Worm (Caenorhabditis elegans): Measurements from ENCODE around the gene gpa-8.

Gene gpa-8

ce11 chrV:12649636-12650035 is 9.4 kb upstream of the gpa-8 start, which contains the start of gene lin-25:
Gene lin-25 (plus strand): TSS chrV:12649925.
- TF ChIP-seq mls-2 (tag; optimal IDR thresholded peaks at IDR 0.05) (no peak), hlh-1 (tag; optimal IDR thresholded peaks at IDR 0.05) (peak; percentile 11), mab-5 (tag; optimal IDR thresholded peaks at IDR 0.05) (no peak), elt-1 (tag; optimal IDR thresholded peaks at IDR 0.05; ENCODE audit: borderline replicate concordance, insufficient read depth) (no peak), mep-1 (tag; optimal IDR thresholded peaks at IDR 0.05) (peak; percentile 43), ztf-11 (tag; optimal IDR thresholded peaks at IDR 0.05) (no peak), zip-8 (tag; optimal IDR thresholded peaks at IDR 0.05) (no peak), lin-32 (GFP tag; optimal IDR thresholded peaks at IDR 0.05) (no peak), blmp-1 (tag; optimal IDR thresholded peaks at IDR 0.05) (no peak), lin-13 (tag; optimal IDR thresholded peaks at IDR 0.05) (no peak), unc-120 (tag; optimal IDR thresholded peaks at IDR 0.05; ENCODE audit: poor library complexity, severe bottlenecking) (no peak), lsy-2 (tag; optimal IDR thresholded peaks at IDR 0.05) (peak; percentile 1), unc-62 (GFP tag; optimal IDR thresholded peaks at IDR 0.05) (no peak), ces-1 (GFP tag; optimal IDR thresholded peaks at IDR 0.05) (peak; percentile 64), elt-3 (tag; optimal IDR thresholded peaks at IDR 0.05) (no peak), ceh-43 (GFP tag; optimal IDR thresholded peaks at IDR 0.05) (no peak), cnd-1 (tag; optimal IDR thresholded peaks at IDR 0.05) (no peak), unc-39 (tag; optimal IDR thresholded peaks at IDR 0.05) (no peak), drap-1 (GFP tag; optimal IDR thresholded peaks at IDR 0.05) (no peak), sem-2 (GFP tag; optimal IDR thresholded peaks at IDR 0.05) (no peak), ceh-39 (tag; optimal IDR thresholded peaks at IDR 0.05) (no peak), snpc-4 (tag; optimal IDR thresholded peaks at IDR 0.05) (no peak), nhr-2 (tag; optimal IDR thresholded peaks at IDR 0.05) (no peak), pha-4 (tag; optimal IDR thresholded peaks at IDR 0.05) (peak; percentile 44)

- TF ChIP-seq elt-3 (tag; optimal IDR thresholded peaks at IDR 0.05) (no peak), bed-3 (GFP tag; optimal IDR thresholded peaks at IDR 0.05) (no peak), ztf-11 (tag; optimal IDR thresholded peaks at IDR 0.05) (no peak), cnd-1 (tag; optimal IDR thresholded peaks at IDR 0.05) (no peak), lin-32 (GFP tag; optimal IDR thresholded peaks at IDR 0.05) (no peak), zip-8 (tag; optimal IDR thresholded peaks at IDR 0.05) (no peak), ceh-43 (GFP tag; optimal IDR thresholded peaks at IDR 0.05) (no peak), ceh-39 (tag; optimal IDR thresholded peaks at IDR 0.05) (no peak), nhr-28 (tag; optimal IDR thresholded peaks at IDR 0.05) (no peak), ham-2 (GFP tag; optimal IDR thresholded peaks at IDR 0.05) (no peak), nhr-12 (tag; optimal IDR thresholded peaks at IDR 0.05) (no peak), unc-62 (GFP tag; optimal IDR thresholded peaks at IDR 0.05) (no peak), ces-1 (GFP tag; optimal IDR thresholded peaks at IDR 0.05) (no peak)
Measured at ce11 chrV:12649213-12649612, 8.9 kb upstream of the gpa-8 start, which contains the start of gene gpa-9. Gene gpa-9 (minus strand): TSS chrV:12649313.

DNA sequence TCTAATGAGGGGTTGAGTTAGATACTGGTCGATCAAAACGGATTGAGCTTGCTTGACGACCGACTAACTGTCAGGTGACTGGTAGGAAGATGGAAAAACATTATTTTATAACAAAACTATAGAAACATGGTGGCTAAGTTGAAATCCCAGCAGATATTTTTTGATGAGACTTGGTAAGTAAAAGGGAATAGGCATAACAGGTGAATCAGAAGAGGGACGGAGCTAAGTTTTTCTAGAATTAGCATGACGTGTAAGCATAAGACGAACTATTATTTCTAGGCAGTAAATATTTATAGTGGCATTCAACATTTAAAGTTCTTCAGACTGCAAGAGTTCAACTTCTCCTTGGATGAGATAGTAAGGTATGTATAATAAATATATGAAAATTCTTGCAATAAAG is 4.2 kb upstream of the gpa-8 start, which contains the start of gene F56H9.8:
F56H9.8 (plus strand) TSS at position 301 of the 400 bp plus-strand sequence.
- TF ChIP-seq nhr-76 (tag; optimal IDR thresholded peaks at IDR 0.05): no peak
- TF ChIP-seq ztf-11 (tag; optimal IDR thresholded peaks at IDR 0.05): no peak
- TF ChIP-seq ceh-83 (GFP tag; optimal IDR thresholded peaks at IDR 0.05): no peak
- TF ChIP-seq elt-3 (tag; optimal IDR thresholded peaks at IDR 0.05): no peak
- no peak for TF ChIP-seq tbx-8 (GFP tag; optimal IDR thresholded peaks at IDR 0.05)
- no peak for TF ChIP-seq nhr-237 (tag; optimal IDR thresholded peaks at IDR 0.05)
- TF ChIP-seq M03D4.4 (tag; optimal IDR thresholded peaks at IDR 0.05): no peak
- TF ChIP-seq mls-2 (tag; optimal IDR thresholded peaks at IDR 0.05): no peak
- no peak for TF ChIP-seq unc-39 (tag; optimal IDR thresholded peaks at IDR 0.05)
- TF ChIP-seq lin-32 (GFP tag; optimal IDR thresholded peaks at IDR 0.05): no peak
- TF ChIP-seq nhr-28 (tag; optimal IDR thresholded peaks at IDR 0.05): no peak
- TF ChIP-seq lsy-2 (tag; optimal IDR thresholded peaks at IDR 0.05): no peak

ce11 chrV:12637764-12638502 is 2.4 kb downstream of the gpa-8 start:
- TF ChIP-seq bed-3 (GFP tag; optimal IDR thresholded peaks at IDR 0.05): no peak
- no peak for TF ChIP-seq ztf-11 (tag; optimal IDR thresholded peaks at IDR 0.05)
- no peak for TF ChIP-seq ceh-83 (GFP tag; optimal IDR thresholded peaks at IDR 0.05)
- TF ChIP-seq elt-3 (tag; optimal IDR thresholded peaks at IDR 0.05): no peak
- no peak for TF ChIP-seq ham-2 (GFP tag; optimal IDR thresholded peaks at IDR 0.05)
- no peak for TF ChIP-seq lin-32 (GFP tag; optimal IDR thresholded peaks at IDR 0.05)
- TF ChIP-seq sem-2 (GFP tag; optimal IDR thresholded peaks at IDR 0.05): no peak
- TF ChIP-seq zip-8 (tag; optimal IDR thresholded peaks at IDR 0.05): no peak
- no peak for TF ChIP-seq lin-13 (tag; optimal IDR thresholded peaks at IDR 0.05)
- TF ChIP-seq unc-62 (GFP tag; optimal IDR thresholded peaks at IDR 0.05): no peak
- TF ChIP-seq snpc-4 (tag; optimal IDR thresholded peaks at IDR 0.05): no peak
- TF ChIP-seq mep-1 (tag; optimal IDR thresholded peaks at IDR 0.05): no peak
- TF ChIP-seq hlh-1 (tag; optimal IDR thresholded peaks at IDR 0.05): no peak
